Fruit fly (Drosophila melanogaster) whole organism, embryonic: Measurements from ENCODE around the gene CG43049.

Source experiments
- CG14965 ChIP-seq: fragments of 200-800 bp; sonication (Bioruptor generic); optimal IDR thresholded peaks from 2 replicates; lab custom pipeline; 2016; ENCODE audit warnings: missing biosample characterization, missing genetic modification characterization, borderline replicate concordance
- CG3163 ChIP-seq: fragments of 200-800 bp; sonication (Bioruptor generic); optimal IDR thresholded peaks from 3 replicates; lab custom pipeline; 2016; ENCODE audit warnings: missing biosample characterization, missing genetic modification characterization
- CG43689 ChIP-seq: fragments of 200-800 bp; sonication (Bioruptor generic); IDR thresholded peaks from 2 replicates; pipeline ENCODE4 v1.3.6; 2022; ENCODE audit warnings: missing biosample characterization, missing genetic modification characterization
- CG8290 ChIP-seq, 3 experiments: fragments of 200-800 bp; sonication (Bioruptor generic); optimal IDR thresholded peaks; 2 replicates each; lab custom pipeline; 2016 to 2019; ENCODE audit warnings: missing biosample characterization in 3 of 3, missing genetic modification characterization in 3 of 3, mild to moderate bottlenecking in 2 of 3, moderate library complexity in 1 of 3
- CG8359 ChIP-seq: fragments of 200-800 bp; sonication (Bioruptor generic); optimal IDR thresholded peaks from 2 replicates; lab custom pipeline; 2017; ENCODE audit warnings: missing biosample characterization, mild to moderate bottlenecking, missing genetic modification characterization, borderline replicate concordance
- CTCF ChIP-seq: fragments of 200-800 bp; sonication (Bioruptor generic); optimal IDR thresholded peaks from 2 replicates; lab custom pipeline; 2017; ENCODE audit warnings: missing biosample characterization, mild to moderate bottlenecking, missing genetic modification characterization, moderate library complexity
- Med ChIP-seq: fragments of 200-800 bp; sonication (Bioruptor generic); peaks from one replicate; lab custom pipeline; 2016; ENCODE audit warnings: missing biosample characterization, missing genetic modification characterization, mild to moderate bottlenecking, inconsistent platforms, moderate library complexity
- Stat92E ChIP-seq, 3 experiments: fragments of >200 bp in 2 of 3; fragments of 200-800 bp in 1 of 3; sonication (Bioruptor generic) in 1 of 3; optimal IDR thresholded peaks; 2 replicates each; lab custom pipeline; 2017 to 2019; ENCODE audit warnings: missing biosample characterization in 3 of 3, missing genetic modification characterization in 3 of 3, mild to moderate bottlenecking in 1 of 3, moderate library complexity in 1 of 3
- Trl ChIP-seq, 3 experiments: fragments of >200 bp in 2 of 3; fragments of 200-800 bp in 1 of 3; sonication (Bioruptor generic) in 1 of 3; optimal IDR thresholded peaks; 2 replicates in 1 of 3; 3 replicates in 2 of 3; lab custom pipeline; 2016 to 2017; ENCODE audit warnings: missing biosample characterization in 1 of 3, missing genetic modification characterization in 1 of 3
- abd-A ChIP-seq: fragments of 200-800 bp; sonication (Bioruptor generic); optimal IDR thresholded peaks from 3 replicates; lab custom pipeline; 2019; ENCODE audit warnings: missing biosample characterization, mild to moderate bottlenecking, missing genetic modification characterization, moderate library complexity
- btn ChIP-seq: fragments of 200-800 bp; sonication (Bioruptor generic); optimal IDR thresholded peaks from 2 replicates; lab custom pipeline; 2016; ENCODE audit warnings: missing biosample characterization, missing genetic modification characterization
- ci ChIP-seq: fragments of 200-800 bp; sonication (Bioruptor generic); IDR thresholded peaks from 3 replicates; pipeline ENCODE4 v1.3.6; 2022; ENCODE audit warnings: missing biosample characterization, missing genetic modification characterization
- dmrt11E ChIP-seq: fragments of 200-800 bp; sonication (Bioruptor generic); optimal IDR thresholded peaks from 3 replicates; lab custom pipeline; 2018; ENCODE audit warnings: missing biosample characterization, mild to moderate bottlenecking, missing genetic modification characterization, moderate library complexity
- grn ChIP-seq: fragments of 200-800 bp; sonication (Bioruptor generic); optimal IDR thresholded peaks from 3 replicates; lab custom pipeline; 2017; ENCODE audit warnings: missing biosample characterization, missing genetic modification characterization
- ken ChIP-seq: fragments of 200-800 bp; sonication (Bioruptor generic); IDR thresholded peaks from 3 replicates; pipeline ENCODE4 v1.3.6; 2022; ENCODE audit warnings: missing biosample characterization, missing genetic modification characterization
- nerfin-1 ChIP-seq: fragments of 200-800 bp; sonication (Bioruptor generic); optimal IDR thresholded peaks from 3 replicates; lab custom pipeline; 2019; ENCODE audit warnings: missing biosample characterization, mild to moderate bottlenecking, missing genetic modification characterization, moderate library complexity
- onecut ChIP-seq: fragments of 200-800 bp; sonication (Bioruptor generic); IDR thresholded peaks from 2 replicates; pipeline ENCODE4 v1.3.6; 2022; ENCODE audit warnings: missing biosample characterization, missing genetic modification characterization
- rib ChIP-seq: fragments of 200-800 bp; sonication (Bioruptor generic); IDR thresholded peaks from 2 replicates; pipeline ENCODE4 v1.3.6; 2022; ENCODE audit warnings: missing biosample characterization, missing genetic modification characterization
- zfh1 ChIP-seq: fragments of 200-800 bp; sonication (Bioruptor generic); IDR thresholded peaks from 3 replicates; pipeline ENCODE4 v1.3.6; 2022; ENCODE audit warnings: missing biosample characterization, missing genetic modification characterization

The CG43049 gene

DNA sequence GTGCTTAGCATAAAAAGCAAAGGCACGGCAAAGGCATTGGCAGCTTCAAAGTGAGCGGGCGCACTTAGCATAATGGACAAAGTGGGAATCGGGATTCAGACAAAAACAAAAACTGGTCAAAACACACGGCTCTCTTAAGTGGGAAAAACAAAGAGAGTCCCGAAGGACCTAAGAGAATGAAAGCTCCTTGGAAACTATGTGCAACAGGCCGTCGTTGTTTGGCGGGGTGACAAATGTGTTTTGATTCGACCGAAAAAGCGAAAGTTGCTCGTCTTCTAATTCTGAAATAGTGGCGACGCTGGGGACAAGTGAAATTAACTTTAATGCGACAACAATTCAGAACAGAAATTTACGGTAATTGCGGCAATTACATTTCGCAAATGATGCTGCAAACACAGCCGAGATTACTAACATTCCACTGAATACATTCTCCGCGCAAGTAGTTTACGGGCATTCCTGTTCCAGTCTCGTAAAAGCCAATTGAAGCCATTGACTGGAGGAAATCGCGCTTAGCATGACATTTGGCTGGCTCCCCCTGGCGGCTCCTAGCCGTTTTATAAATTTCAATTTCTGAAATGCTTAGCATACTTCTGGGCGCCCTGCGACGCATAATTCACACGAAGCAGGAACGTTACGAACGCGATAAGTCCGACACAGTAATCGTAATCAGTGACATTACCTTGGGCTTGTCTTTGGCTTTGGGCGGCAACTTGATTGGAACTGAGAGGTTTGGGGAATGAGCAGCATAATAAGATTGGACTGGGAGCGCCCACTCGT is 43.5 kb downstream of the CG43049 start (continued):
- TF ChIP-seq Med (GFP tag; lab: Kevin White, UChicago): peak; percentile 75
- no peak for TF ChIP-seq nerfin-1
- TF ChIP-seq btn (GFP tag; lab: Kevin White, UChicago): no peak
- no peak for TF ChIP-seq CG43689 (GFP tag; lab: Robert Waterston, UW)
- peak; percentile 2 for TF ChIP-seq abd-A (tag; lab: Kevin White, UChicago)
- peak; percentile 88 for TF ChIP-seq CTCF
- no peak for TF ChIP-seq Stat92E (GFP tag; optimal IDR thresholded peaks at IDR 0.05; lab: Kevin White, UChicago)
- TF ChIP-seq onecut (GFP tag; lab: Robert Waterston, UW): peak; percentile 13; the same call in 1 of the 2 replicates
- 0 out of 3 replicates have a peak, but pooled peaks have one; percentile 18 for TF ChIP-seq ken (GFP tag; lab: Robert Waterston, UW)
- TF ChIP-seq CG8359 (GFP tag; lab: Kevin White, UChicago): peak; percentile 8
- peak; percentile 77 for TF ChIP-seq CG14965 (GFP tag; lab: Kevin White, UChicago)
- TF ChIP-seq CG8290 (GFP tag; optimal IDR thresholded peaks at IDR 0.05; lab: Kevin White, UChicago): no peak
- peak in 1 of 2 experiments; percentile 33 for TF ChIP-seq CG8290 (tag; optimal IDR thresholded peaks at IDR 0.05; lab: Kevin White, UChicago)
- TF ChIP-seq rib (GFP tag; lab: Robert Waterston, UW): no peak
- TF ChIP-seq grn (GFP tag; lab: Kevin White, UChicago): no peak
- TF ChIP-seq CG3163 (GFP tag; lab: Kevin White, UChicago): peak; percentile 39
- 0 out of 3 replicates have a peak, but pooled peaks have one; percentile 21 for TF ChIP-seq zfh1 (GFP tag; lab: Robert Waterston, UW)
- no peak for TF ChIP-seq dmrt11E (tag; lab: Kevin White, UChicago)
- peak in 1 of 2 experiments; percentile 17 for TF ChIP-seq Trl (optimal IDR thresholded peaks at IDR 0.05; lab: Kevin White, UChicago)
- no peak for TF ChIP-seq Trl (GFP tag; optimal IDR thresholded peaks at IDR 0.05; lab: Kevin White, UChicago)
- peak; percentile 65; the same call in 2 of the 3 replicates for TF ChIP-seq ci
